Fruit fly (Drosophila melanogaster) whole organism, adult: Measurements from ENCODE around the gene Acp24A4.

Experiments used
- CG14711 ChIP-seq: fragments of 200-800 bp; sonication (Bioruptor generic); optimal IDR thresholded peaks from 2 replicates; lab custom pipeline; 2018; ENCODE audit warnings: missing biosample characterization, mild to moderate bottlenecking, missing genetic modification characterization, moderate library complexity
- CG1620 ChIP-seq: fragments of 200-800 bp; sonication (Bioruptor generic); optimal IDR thresholded peaks from 2 replicates; lab custom pipeline; 2016; ENCODE audit warnings: missing biosample characterization, missing genetic modification characterization
- CG7045 ChIP-seq: fragments of 200-800 bp; sonication (Bioruptor generic); optimal IDR thresholded peaks from 2 replicates; lab custom pipeline; 2017; ENCODE audit warnings: missing biosample characterization, mild to moderate bottlenecking, missing genetic modification characterization
- CG7101 ChIP-seq: fragments of 200-800 bp; sonication (Bioruptor generic); optimal IDR thresholded peaks from 2 replicates; lab custom pipeline; 2018; ENCODE audit warnings: missing biosample characterization, mild to moderate bottlenecking, missing genetic modification characterization, moderate library complexity
- Clk ChIP-seq: fragments of 200-800 bp; sonication (Bioruptor generic); optimal IDR thresholded peaks from 2 replicates; lab custom pipeline; 2017; ENCODE audit warnings: missing biosample characterization, missing genetic modification characterization
- Hr96 ChIP-seq: fragments of 200-800 bp; sonication (Bioruptor generic); optimal IDR thresholded peaks from 2 replicates; lab custom pipeline; 2016; ENCODE audit warnings: missing biosample characterization, missing genetic modification characterization
- bab1 ChIP-seq: fragments of 200-800 bp; sonication (Bioruptor generic); optimal IDR thresholded peaks from 3 replicates; lab custom pipeline; 2019; ENCODE audit warnings: missing biosample characterization, mild to moderate bottlenecking, missing genetic modification characterization, moderate library complexity
- cic ChIP-seq: fragments of 200-800 bp; sonication (Bioruptor generic); optimal IDR thresholded peaks from 2 replicates; lab custom pipeline; 2017; ENCODE audit warnings: missing biosample characterization, mild to moderate bottlenecking, missing genetic modification characterization, moderate library complexity
- kay ChIP-seq: fragments of 200-800 bp; sonication (Bioruptor generic); peaks from one replicate; lab custom pipeline; 2016; ENCODE audit warnings: missing biosample characterization, missing genetic modification characterization, borderline replicate concordance

DNA sequence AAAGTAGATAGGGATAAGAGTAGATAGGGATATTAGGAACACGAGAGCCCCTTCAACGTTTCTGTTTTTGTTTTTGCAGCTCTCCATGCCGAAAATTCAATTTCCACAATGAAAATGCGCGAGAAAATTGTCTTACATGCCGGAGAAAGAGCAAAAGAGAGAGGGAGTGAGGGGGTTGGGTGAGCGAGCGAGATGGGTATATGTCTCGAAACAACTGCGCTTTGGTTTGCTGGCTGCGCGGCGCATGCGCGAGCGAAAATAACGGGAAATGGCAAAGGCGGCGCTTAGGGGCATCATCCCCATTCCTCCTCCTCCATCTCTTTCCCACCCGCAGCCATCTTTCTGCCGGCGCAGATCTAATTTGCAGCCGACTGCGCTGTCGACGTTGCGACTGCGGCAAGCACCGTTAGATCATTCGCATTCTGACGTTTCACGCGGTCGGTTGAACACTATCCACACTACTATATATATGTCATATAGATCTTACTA is 31.4 kb downstream of the Acp24A4 start, which contains the start of gene Drgx:
- no peak for TF ChIP-seq Hr96 (GFP tag; lab: Kevin White, UChicago)
- TF ChIP-seq CG14711: no peak
- no peak for TF ChIP-seq Clk (GFP tag; lab: Kevin White, UChicago)
- no peak for TF ChIP-seq CG1620 (GFP tag; lab: Kevin White, UChicago)
- no peak for TF ChIP-seq CG7045 (GFP tag; lab: Kevin White, UChicago)
- no peak for TF ChIP-seq bab1 (GFP tag; lab: Kevin White, UChicago)
- TF ChIP-seq kay (GFP tag; lab: Kevin White, UChicago): no peak
- no peak for TF ChIP-seq CG7101 (tag; lab: Kevin White, UChicago)
- no peak for TF ChIP-seq cic (GFP tag; lab: Kevin White, UChicago)
